Worm (Caenorhabditis elegans): ENCODE results near the gene cpi-1.

ce11 chrIV:6104446-6104845, 11.0 kb upstream of the cpi-1 start:
- no peak for TF ChIP-seq klf-2 (GFP tag; conservative IDR thresholded peaks at IDR 0.05)
- TF ChIP-seq tab-1 (GFP tag; IDR thresholded peaks at IDR 0.05) = no peak
- no peak for TF ChIP-seq med-1 (GFP tag; optimal IDR thresholded peaks at IDR 0.05; ENCODE audit: insufficient read depth)

Measured in whole organism, midembryonic.